Worm (Caenorhabditis elegans): Measurements from ENCODE around the gene C49F8.1.

Gene C49F8.1

DNA sequence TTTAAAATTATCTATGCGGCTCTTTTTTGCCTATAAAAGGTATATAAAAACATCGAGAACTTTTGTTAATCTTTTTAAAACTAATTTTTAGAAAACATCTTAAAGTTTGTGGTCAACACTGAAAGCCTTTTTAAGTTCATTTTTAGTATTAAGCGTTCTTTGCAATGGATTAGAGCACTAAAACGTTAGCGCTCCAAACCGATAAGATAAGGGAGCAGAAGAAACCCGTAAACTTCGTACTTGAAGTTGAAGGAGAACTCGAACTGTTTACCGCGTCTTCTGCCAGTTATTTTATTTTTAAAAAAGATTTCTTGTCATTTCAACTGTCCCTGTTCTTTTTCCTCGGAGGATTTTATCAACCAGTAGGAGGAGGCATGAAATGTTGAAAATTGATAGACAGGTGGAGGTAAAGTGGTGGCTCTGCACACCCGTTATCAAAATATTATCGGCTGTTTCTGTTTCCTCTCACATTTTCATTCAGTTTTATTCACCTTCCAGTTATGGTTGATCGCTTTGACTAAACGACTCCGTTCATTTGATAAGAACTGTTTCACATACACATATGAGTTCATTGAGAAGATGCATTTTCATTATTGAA is 25.7 kb downstream of the C49F8.1 start:
- TF ChIP-seq lin-13 (GFP tag; optimal IDR thresholded peaks at IDR 0.05) (no peak), alr-1 (tag; optimal IDR thresholded peaks at IDR 0.05; ENCODE audit: borderline replicate concordance) (no peak), ets-5 (GFP tag; IDR thresholded peaks at IDR 0.05) (no peak), nhr-90 (tag; optimal IDR thresholded peaks at IDR 0.05; ENCODE audit: poor library complexity) (no peak), nhr-71 (tag; optimal IDR thresholded peaks at IDR 0.05) (peak; percentile 5), aly-2 (tag; optimal IDR thresholded peaks at IDR 0.05) (no peak), elt-2 (tag; optimal IDR thresholded peaks at IDR 0.05) (peak; percentile 66), efl-1 (optimal IDR thresholded peaks at IDR 0.05) (no peak), efl-1 (GFP tag; optimal IDR thresholded peaks at IDR 0.05 in 1 of 2) (peak in 1 of 2 experiments; percentile 21)

DNA sequence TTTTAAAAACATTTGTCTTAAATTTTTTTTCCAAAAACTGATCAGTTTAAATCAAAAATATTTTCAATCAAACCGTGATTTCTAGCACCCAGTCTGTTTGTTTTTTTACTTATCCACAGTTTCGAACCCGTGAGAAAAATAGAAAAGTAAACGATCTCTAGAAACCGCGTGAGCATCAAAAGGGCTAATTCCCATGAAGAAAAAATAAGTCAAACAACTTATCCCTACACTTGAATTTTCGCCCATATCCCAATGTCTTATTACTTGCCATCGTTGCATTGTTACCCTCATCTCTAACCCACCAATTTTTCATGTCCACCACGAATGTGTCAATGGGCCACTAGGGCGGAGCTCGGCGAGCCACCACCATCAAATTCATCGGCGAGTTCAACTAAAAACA is 27.1 kb downstream of the C49F8.1 start, which contains the start of gene ptr-24:
TSS of gene ptr-24 (plus strand) at position 301 of the 400 bp plus-strand sequence.
- TF ChIP-seq mdl-1 (tag; optimal IDR thresholded peaks at IDR 0.05) (no peak), dpl-1 (GFP tag; optimal IDR thresholded peaks at IDR 0.05) (no peak), egl-27 (tag; optimal IDR thresholded peaks at IDR 0.05) (no peak), mab-9 (GFP tag; IDR thresholded peaks at IDR 0.05) (no peak), ceh-82 (tag; optimal IDR thresholded peaks at IDR 0.05) (no peak), unc-30 (tag; optimal IDR thresholded peaks at IDR 0.05) (no peak), zip-4 (GFP tag; optimal IDR thresholded peaks at IDR 0.05) (no peak), nhr-47 (tag; optimal IDR thresholded peaks at IDR 0.05) (no peak), blmp-1 (tag; optimal IDR thresholded peaks at IDR 0.05) (no peak), tbx-2 (tag; optimal IDR thresholded peaks at IDR 0.05) (no peak)

DNA sequence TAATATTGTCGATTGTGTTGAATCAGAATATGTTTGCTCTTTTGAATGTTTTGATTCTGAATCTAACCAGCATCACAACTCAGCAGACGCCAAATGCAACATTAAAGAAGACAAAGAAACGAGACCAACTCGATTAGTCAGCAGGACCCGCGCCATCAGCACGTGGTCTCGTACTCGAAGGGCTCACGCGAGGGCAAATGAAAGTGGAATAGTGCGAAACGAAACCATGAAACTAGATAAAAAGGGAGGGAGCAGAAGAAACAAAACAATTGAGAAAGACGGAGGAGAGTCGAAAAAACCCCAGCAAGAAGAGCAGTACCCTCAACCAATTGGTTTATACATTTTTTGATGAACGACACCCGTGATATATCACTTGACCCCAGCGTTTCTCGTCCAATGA is 27.8 kb downstream of the C49F8.1 start:
- TF ChIP-seq rnt-1 (tag; optimal IDR thresholded peaks at IDR 0.05): peak; percentile 70
- TF ChIP-seq hlh-4 (tag; optimal IDR thresholded peaks at IDR 0.05): no peak
- TF ChIP-seq dsc-1 (tag; optimal IDR thresholded peaks at IDR 0.05): peak; percentile 40
- TF ChIP-seq tbx-2 (tag; optimal IDR thresholded peaks at IDR 0.05): peak; percentile 47
- peak in 1 of 2 experiments; percentile 70 for TF ChIP-seq mdl-1 (tag; optimal IDR thresholded peaks at IDR 0.05)
- no peak for TF ChIP-seq Y116A8C.19 (tag; optimal IDR thresholded peaks at IDR 0.05; ENCODE audit: borderline replicate concordance)
- TF ChIP-seq lin-14 (GFP tag; optimal IDR thresholded peaks at IDR 0.05): peak; percentile 85
- TF ChIP-seq pag-3 (tag; optimal IDR thresholded peaks at IDR 0.05; ENCODE audit: borderline replicate concordance, insufficient read depth): no peak
- peak; percentile 50 for TF ChIP-seq nhr-20 (tag; optimal IDR thresholded peaks at IDR 0.05)
- TF ChIP-seq unc-130 (tag; optimal IDR thresholded peaks at IDR 0.05): peak; percentile 35
- TF ChIP-seq mab-9 (GFP tag; IDR thresholded peaks at IDR 0.05): peak; percentile 20; the same call in 1 of the 2 replicates
- TF ChIP-seq nhr-237 (tag; optimal IDR thresholded peaks at IDR 0.05): no peak
- TF ChIP-seq grh-1 (GFP tag; IDR thresholded peaks at IDR 0.05): no peak
- no peak for TF ChIP-seq nhr-84 (tag; optimal IDR thresholded peaks at IDR 0.05)
- TF ChIP-seq lsy-2 (tag; optimal IDR thresholded peaks at IDR 0.05): peak in 1 of 2 experiments; percentile 50
- TF ChIP-seq efl-1 (optimal IDR thresholded peaks at IDR 0.05): peak in 1 of 2 experiments; percentile 0
- peak in 1 of 2 experiments; percentile 19 for TF ChIP-seq efl-1 (GFP tag; optimal IDR thresholded peaks at IDR 0.05 in 1 of 2)
- no peak for TF ChIP-seq zip-4 (GFP tag; optimal IDR thresholded peaks at IDR 0.05)
- TF ChIP-seq snu-23 (GFP tag; optimal IDR thresholded peaks at IDR 0.05): peak; percentile 59
- peak in 1 of 3 experiments; percentile 27 for TF ChIP-seq ceh-82 (tag; optimal IDR thresholded peaks at IDR 0.05)
- TF ChIP-seq nhr-47 (tag; optimal IDR thresholded peaks at IDR 0.05): peak; percentile 5
- TF ChIP-seq vab-15 (tag; optimal IDR thresholded peaks at IDR 0.05): peak; percentile 43
- peak; percentile 54 for TF ChIP-seq nhr-19 (GFP tag; conservative IDR thresholded peaks at IDR 0.05)
- TF ChIP-seq nhr-71 (tag; optimal IDR thresholded peaks at IDR 0.05): peak; percentile 84

DNA sequence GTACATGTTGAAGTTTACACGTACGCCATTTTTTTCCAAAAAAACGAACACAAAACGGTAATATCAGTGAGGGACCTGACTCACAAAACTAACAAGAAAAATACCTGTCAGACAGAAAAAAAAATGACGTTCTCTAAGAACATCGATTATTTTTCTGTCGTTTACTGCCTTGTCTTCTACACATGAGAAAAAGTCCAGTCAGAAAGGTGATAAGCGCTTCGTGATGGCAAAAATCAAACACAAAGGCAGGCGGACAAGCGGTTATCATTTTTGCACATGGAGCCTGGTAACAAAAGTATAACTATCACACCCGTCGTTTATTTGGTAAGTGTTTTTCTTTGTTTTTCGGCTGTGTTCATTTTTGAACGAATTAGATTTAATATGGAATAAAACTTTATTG is 31.0 kb downstream of the C49F8.1 start, which contains the start of gene F46G10.4:
TSS of gene F46G10.4 (plus strand) at position 212 of the 400 bp plus-strand sequence.
- TF ChIP-seq unc-98 (GFP tag; IDR thresholded peaks at IDR 0.05): no peak
- TF ChIP-seq elt-2 (tag; optimal IDR thresholded peaks at IDR 0.05): peak; percentile 23

Data from whole organism, L1 larva.